Worm (Caenorhabditis elegans) whole organism, young adult: ENCODE results near the gene C13B4.1.
A peak's percentile ranks its signal among the peaks of the same experiment; 100 is the strongest.

ENCODE experiments used
- B0261.1 ChIP-seq: sonication (generic microtip); optimal IDR thresholded peaks from 2 replicates; lab custom pipeline; 2016; ENCODE audit warnings: mild to moderate bottlenecking, missing genetic modification characterization, moderate library complexity, missing compliant biosample characterization
- C06A6.2 ChIP-seq: fragments of 200-800 bp; sonication (Bioruptor generic); conservative IDR thresholded peaks from 2 replicates; pipeline ENCODE4 v1.3.6; 2022; ENCODE audit warnings: missing genetic modification characterization, missing compliant biosample characterization
- F23B12.7 ChIP-seq: sonication (generic microtip); optimal IDR thresholded peaks from 2 replicates; lab custom pipeline; 2017; ENCODE audit warnings: missing genetic modification characterization, mild to moderate bottlenecking, missing compliant biosample characterization, antibody characterized with exemption, moderate library complexity; ENCODE audit not compliant: insufficient read depth
- F55B11.4 ChIP-seq: sonication (generic microtip); optimal IDR thresholded peaks from 2 replicates; lab custom pipeline; 2016; ENCODE audit warnings: missing compliant biosample characterization, missing genetic modification characterization, borderline replicate concordance; ENCODE audit not compliant: insufficient read depth
- F57C9.4 ChIP-seq: sonication (generic microtip); optimal IDR thresholded peaks from 2 replicates; lab custom pipeline; 2017; ENCODE audit warnings: mild to moderate bottlenecking, missing genetic modification characterization, missing compliant biosample characterization
- K12H6.12 ChIP-seq: fragments of 200-800 bp; sonication (Bioruptor generic); optimal IDR thresholded peaks from 2 replicates; lab custom pipeline; 2018; ENCODE audit warnings: mild to moderate bottlenecking, missing genetic modification characterization, missing compliant biosample characterization
- T07F8.4 ChIP-seq: sonication (generic microtip); optimal IDR thresholded peaks from 2 replicates; lab custom pipeline; 2016; ENCODE audit warnings: mild to moderate bottlenecking, missing genetic modification characterization, moderate library complexity, missing compliant biosample characterization
- Y56A3A.18 ChIP-seq: fragments of 200-800 bp; sonication (Bioruptor generic); IDR thresholded peaks from 2 replicates; pipeline ENCODE4 v1.3.6; 2022; ENCODE audit warnings: missing genetic modification reagents, missing genetic modification characterization, missing compliant biosample characterization
- Y95B8A.8 ChIP-seq: fragments of 200-800 bp; sonication (Bioruptor generic); IDR thresholded peaks from 2 replicates; pipeline ENCODE4 v1.3.6; 2022; ENCODE audit warnings: missing genetic modification reagents, missing genetic modification characterization, missing compliant biosample characterization
- athp-1 ChIP-seq: sonication (generic microtip); optimal IDR thresholded peaks from 2 replicates; lab custom pipeline; 2017; ENCODE audit warnings: mild to moderate bottlenecking, missing genetic modification characterization, missing compliant biosample characterization
- ceh-58 ChIP-seq: fragments of 200-800 bp; sonication (Bioruptor generic); IDR thresholded peaks from 2 replicates; pipeline ENCODE4 v1.3.6; 2022; ENCODE audit warnings: missing genetic modification characterization, missing compliant biosample characterization
- ceh-79 ChIP-seq: sonication (generic microtip); optimal IDR thresholded peaks from 2 replicates; lab custom pipeline; 2017; ENCODE audit warnings: mild to moderate bottlenecking, missing genetic modification characterization, missing compliant biosample characterization
- die-1 ChIP-seq: sonication (generic microtip); optimal IDR thresholded peaks from 2 replicates; lab custom pipeline; 2016; ENCODE audit warnings: missing genotype, mild to moderate bottlenecking, missing genetic modification characterization, missing compliant biosample characterization
- him-1 ChIP-seq: sonication (generic microtip); optimal IDR thresholded peaks from 2 replicates; lab custom pipeline; 2016; ENCODE audit warnings: missing genotype, missing genetic modification reagents, missing genetic modification characterization, missing compliant biosample characterization
- hmg-20 ChIP-seq: fragments of 200-800 bp; sonication (Bioruptor generic); IDR thresholded peaks from 2 replicates; pipeline ENCODE4 v1.3.6; 2022; ENCODE audit warnings: missing genetic modification reagents, missing genetic modification characterization, missing compliant biosample characterization
- hrde-1 ChIP-seq: sonication (generic microtip); optimal IDR thresholded peaks from 2 replicates; lab custom pipeline; 2016; ENCODE audit warnings: missing genetic modification characterization, mild to moderate bottlenecking, missing compliant biosample characterization, moderate library complexity, missing genotype, missing genetic modification reagents, borderline replicate concordance
- lin-40 ChIP-seq: sonication (generic microtip); optimal IDR thresholded peaks from 2 replicates; lab custom pipeline; 2016; ENCODE audit warnings: missing genetic modification characterization, mild to moderate bottlenecking, missing compliant biosample characterization, missing genotype, missing genetic modification reagents
- lin-54 ChIP-seq: fragments of 200-800 bp; sonication (Bioruptor generic); optimal IDR thresholded peaks from 2 replicates; lab custom pipeline; 2018; ENCODE audit warnings: mild to moderate bottlenecking, missing genetic modification characterization, missing compliant biosample characterization
- madf-3 ChIP-seq: fragments of 200-800 bp; sonication (Bioruptor generic); IDR thresholded peaks from 2 replicates; pipeline ENCODE4 v1.3.6; 2022; ENCODE audit warnings: missing genetic modification reagents, missing genetic modification characterization, missing compliant biosample characterization
- madf-6 ChIP-seq: fragments of 200-800 bp; sonication (Bioruptor generic); IDR thresholded peaks from 2 replicates; pipeline ENCODE4 v1.3.6; 2022; ENCODE audit warnings: missing genetic modification reagents, missing genetic modification characterization, missing compliant biosample characterization
- mes-4 ChIP-seq: sonication (generic microtip); optimal IDR thresholded peaks from 2 replicates; lab custom pipeline; 2016; ENCODE audit warnings: missing genotype, missing genetic modification characterization, missing compliant biosample characterization
- nfya-2 ChIP-seq: fragments of 200-800 bp; sonication (Bioruptor generic); IDR thresholded peaks from 2 replicates; pipeline ENCODE4 v1.3.6; 2022; ENCODE audit warnings: missing genetic modification reagents, missing genetic modification characterization, missing compliant biosample characterization
- nhr-120 ChIP-seq: fragments of 200-800 bp; sonication (Bioruptor generic); IDR thresholded peaks from 2 replicates; pipeline ENCODE4 v1.3.6; 2022; ENCODE audit warnings: missing genetic modification characterization, missing compliant biosample characterization
- nhr-80 ChIP-seq: sonication (generic microtip); optimal IDR thresholded peaks from 2 replicates; lab custom pipeline; 2016; ENCODE audit warnings: missing genetic modification characterization, missing compliant biosample characterization
- rcor-1 ChIP-seq: fragments of 200-800 bp; sonication (Bioruptor generic); IDR thresholded peaks from 2 replicates; pipeline ENCODE4 v1.3.6; 2022; ENCODE audit warnings: missing genetic modification reagents, missing genetic modification characterization, missing compliant biosample characterization
- repo-1 ChIP-seq: sonication (generic microtip); optimal IDR thresholded peaks from 2 replicates; lab custom pipeline; 2017; ENCODE audit warnings: mild to moderate bottlenecking, missing genetic modification characterization, missing compliant biosample characterization
- snpc-1.1 ChIP-seq: sonication (generic microtip); optimal IDR thresholded peaks from 2 replicates; lab custom pipeline; 2017; ENCODE audit warnings: missing genetic modification characterization, mild to moderate bottlenecking, missing compliant biosample characterization, antibody characterized with exemption, moderate library complexity, missing genotype, missing genetic modification reagents; ENCODE audit not compliant: insufficient read depth
- snpc-1.3 ChIP-seq: sonication (generic microtip); optimal IDR thresholded peaks from 2 replicates; lab custom pipeline; 2017; ENCODE audit warnings: missing genetic modification characterization, mild to moderate bottlenecking, missing compliant biosample characterization, antibody characterized with exemption, moderate library complexity, missing genotype, missing genetic modification reagents; ENCODE audit not compliant: insufficient read depth
- somi-1 ChIP-seq: fragments of 200-800 bp; sonication (Bioruptor generic); optimal IDR thresholded peaks from 2 replicates; lab custom pipeline; 2018; ENCODE audit warnings: mild to moderate bottlenecking, missing genetic modification characterization, missing compliant biosample characterization
- tlf-1 ChIP-seq: fragments of 200-800 bp; sonication (Bioruptor generic); optimal IDR thresholded peaks from 2 replicates; lab custom pipeline; 2018; ENCODE audit warnings: mild to moderate bottlenecking, missing genetic modification characterization, missing compliant biosample characterization
- unc-130 ChIP-seq: sonication (generic microtip); optimal IDR thresholded peaks from 2 replicates; lab custom pipeline; 2016; ENCODE audit warnings: missing genetic modification reagents, missing genetic modification characterization, missing compliant biosample characterization
- ztf-26 ChIP-seq: sonication (generic microtip); optimal IDR thresholded peaks from 2 replicates; lab custom pipeline; 2017; ENCODE audit warnings: missing genetic modification characterization, missing compliant biosample characterization
- ztf-28 ChIP-seq: fragments of 200-800 bp; sonication (Bioruptor generic); IDR thresholded peaks from 2 replicates; pipeline ENCODE4 v1.3.6; 2022; ENCODE audit warnings: missing genetic modification reagents, missing genetic modification characterization, missing compliant biosample characterization

Gene C13B4.1

DNA sequence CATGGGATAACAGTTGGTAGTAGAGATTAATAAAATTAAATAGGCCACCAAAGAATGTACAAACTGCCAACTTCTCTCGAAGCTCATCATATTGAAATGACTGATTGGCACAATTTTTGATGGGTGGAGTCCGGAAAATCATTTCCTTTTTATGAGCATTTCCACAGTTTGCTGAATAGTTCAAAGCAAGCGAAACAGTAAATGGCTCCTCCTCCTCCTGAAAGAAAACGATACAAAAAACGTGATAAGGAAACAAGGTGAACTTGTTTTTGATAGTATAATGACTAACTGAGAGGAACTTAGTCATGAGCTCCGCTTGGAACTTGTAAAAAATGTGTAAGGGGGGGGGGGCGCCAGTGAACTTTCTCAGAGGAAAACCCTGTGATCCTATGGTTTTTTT lies 35.6 kb upstream of the C13B4.1 start, which contains the start of gene K10H10.9:
K10H10.9 (minus strand) TSS at position 101 of the 400 bp plus-strand sequence.
- TF ChIP-seq B0261.1 (tag; lab: Kevin White, UChicago) (no peak), die-1 (tag; lab: Kevin White, UChicago) (no peak), ceh-79 (no peak), lin-40 (tag; lab: Kevin White, UChicago) (no peak), nhr-120 (GFP tag; lab: Robert Waterston, UW) (no peak), madf-6 (GFP tag; lab: Robert Waterston, UW) (no peak), F23B12.7 (tag; lab: Kevin White, UChicago) (no peak), lin-54 (GFP tag; lab: Kevin White, UChicago) (no peak), F55B11.4 (tag; lab: Kevin White, UChicago) (no peak), tlf-1 (GFP tag; lab: Kevin White, UChicago) (no peak), athp-1 (no peak), him-1 (tag; lab: Kevin White, UChicago) (no peak), rcor-1 (GFP tag; lab: Robert Waterston, UW) (no peak), K12H6.12 (tag; lab: Kevin White, UChicago) (no peak), ceh-58 (GFP tag; lab: Robert Waterston, UW) (no peak), F57C9.4 (tag; lab: Kevin White, UChicago) (no peak), nhr-80 (tag; lab: Kevin White, UChicago) (no peak), ztf-28 (GFP tag; lab: Robert Waterston, UW) (no peak)

DNA sequence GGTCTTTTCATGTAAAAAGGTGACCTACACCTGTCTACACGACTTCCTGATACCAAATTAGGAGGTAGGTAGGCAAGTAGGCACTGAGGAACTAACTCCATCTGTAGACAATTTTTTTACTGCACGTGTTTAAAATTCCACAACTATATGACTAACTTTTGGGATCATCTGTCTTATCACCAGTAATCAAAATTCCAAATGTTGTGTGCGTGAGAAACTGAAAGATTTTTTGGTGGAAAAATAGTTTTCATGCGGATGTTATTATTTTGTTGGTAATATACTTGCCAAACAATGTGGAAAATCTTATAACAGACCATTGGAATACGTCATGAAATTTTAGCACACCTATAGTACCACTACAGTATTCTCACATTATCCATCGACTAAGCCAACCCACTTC lies 31.8 kb upstream of the C13B4.1 start, which contains the start of gene K10H10.13:
K10H10.13 (minus strand) TSS at position 101 of the 400 bp plus-strand sequence.
- TF ChIP-seq repo-1 (no peak), T07F8.4 (tag; lab: Kevin White, UChicago) (no peak), ztf-26 (no peak), C06A6.2 (GFP tag; lab: Robert Waterston, UW) (no peak), nfya-2 (GFP tag; lab: Robert Waterston, UW) (no peak), Y56A3A.18 (no peak), mes-4 (tag; lab: Kevin White, UChicago) (no peak), somi-1 (no peak), F57C9.4 (tag; lab: Kevin White, UChicago) (no peak), hrde-1 (tag; lab: Kevin White, UChicago) (no peak)
- TF ChIP-seq, all 124 proteins: peak for 0

ce11 chrII:14510162-14510561 lies 30.7 kb upstream of the C13B4.1 start:
- TF ChIP-seq Y95B8A.8 (no peak), nhr-80 (tag; lab: Kevin White, UChicago) (peak; percentile 5)

DNA sequence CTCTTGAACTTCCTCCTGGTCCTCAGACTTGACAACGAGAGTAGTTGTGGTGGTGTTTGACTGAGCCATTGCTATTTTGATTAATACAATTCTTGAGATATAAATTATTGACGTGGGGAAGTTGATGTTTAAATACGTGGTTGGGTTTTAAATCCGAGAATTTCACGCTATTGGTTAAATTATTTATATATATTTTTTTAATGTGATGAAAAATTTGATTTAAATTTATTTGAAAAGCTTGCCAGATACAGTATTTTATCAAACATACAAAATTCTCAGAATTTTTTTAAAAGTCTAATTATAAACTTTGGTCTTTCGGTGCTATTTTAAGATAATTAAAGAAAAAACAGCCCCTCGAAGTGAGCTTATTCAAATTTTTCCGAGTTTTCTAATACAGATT lies 28.1 kb upstream of the C13B4.1 start, which contains the start of the genes K10H10.7 and K10H10.10:
K10H10.7 (minus strand) TSS at position 101 of the 400 bp plus-strand sequence.
K10H10.10 (plus strand) TSS at position 204 of the 400 bp plus-strand sequence.
- TF ChIP-seq madf-6 (GFP tag; lab: Robert Waterston, UW), result no peak
- TF ChIP-seq hmg-20 (GFP tag; lab: Robert Waterston, UW), result no peak
- TF ChIP-seq unc-130 (GFP tag; lab: Kevin White, UChicago), result no peak
- no peak for TF ChIP-seq snpc-1.1 (tag; lab: Kevin White, UChicago)
- no peak for TF ChIP-seq madf-3
- TF ChIP-seq snpc-1.3, result no peak
- TF ChIP-seq nhr-80 (tag; lab: Kevin White, UChicago), result no peak
- TF ChIP-seq athp-1, result no peak
- TF ChIP-seq, all 124 proteins: peak for 0
